3 fruit fly cellular contexts compared by ENCODE assay signal in genomic region chr4:379142-379541, dm6.
A peak's percentile ranks its signal among the peaks of the same experiment; 100 is the strongest.
TF ChIP-seq lines count a peak whose summit lies in the region.

No protein-coding gene starts in this region.

- TF ChIP-seq CTCF in whole organism, embryonic (GFP tag; optimal IDR thresholded peaks at IDR 0.05; lab: Kevin White, UChicago): no peak

TF ChIP-seq in whole organism, adult, 20 proteins besides CTCF, POLR2A, EP300 and RAD21:
- TF ChIP-seq toe (GFP tag; optimal IDR thresholded peaks at IDR 0.05; lab: Kevin White, UChicago): no peak
- peak; percentile 52 for TF ChIP-seq kay (GFP tag; lab: Kevin White, UChicago; ENCODE audit: borderline replicate concordance)
- TF ChIP-seq Hr96 (GFP tag; optimal IDR thresholded peaks at IDR 0.05; lab: Kevin White, UChicago): no peak

TF ChIP-seq in whole organism, embryonic, 481 proteins besides CTCF, POLR2A, EP300 and RAD21:
- TF ChIP-seq mam (GFP tag; optimal IDR thresholded peaks at IDR 0.05; lab: Kevin White, UChicago) (no peak), sens (GFP tag; lab: Kevin White, UChicago) (peak; percentile 25), Dref (GFP tag; IDR thresholded peaks at IDR 0.05; lab: Robert Waterston, UW) (no peak)

TF ChIP-seq in whole organism, wandering third instar larva, 38 proteins besides CTCF, POLR2A, EP300 and RAD21:
- TF ChIP-seq Myc (optimal IDR thresholded peaks at IDR 0.05; lab: Kevin White, UChicago) (no peak), Dfd (GFP tag; optimal IDR thresholded peaks at IDR 0.05; lab: Kevin White, UChicago) (peak; percentile 87), tai (GFP tag; optimal IDR thresholded peaks at IDR 0.05; lab: Kevin White, UChicago) (no peak)
